Worm (Caenorhabditis elegans): ENCODE data around the gene F54G2.1.

F54G2.1 gene

ce11 chrX:2667779-2668178 lies 3.6 kb upstream of the F54G2.1 start, which contains the start of gene C09B7.2 (continued):
- TF ChIP-seq madf-6 (GFP tag; IDR thresholded peaks at IDR 0.05) = no peak
- no peak for TF ChIP-seq lsy-27 (tag; optimal IDR thresholded peaks at IDR 0.05; ENCODE audit: borderline replicate concordance, insufficient read depth)
- peak; percentile 48 for TF ChIP-seq attf-5 (GFP tag; optimal IDR thresholded peaks at IDR 0.05)
- peak; percentile 70 for TF ChIP-seq ceh-27 (GFP tag; optimal IDR thresholded peaks at IDR 0.05)
- TF ChIP-seq sdz-38 (tag; optimal IDR thresholded peaks at IDR 0.05) = no peak
- no peak for TF ChIP-seq F49E8.2 (tag; optimal IDR thresholded peaks at IDR 0.05; ENCODE audit: insufficient read depth)
- no peak for TF ChIP-seq ztf-28 (GFP tag; IDR thresholded peaks at IDR 0.05)
- no peak for TF ChIP-seq D2030.7 (GFP tag; IDR thresholded peaks at IDR 0.05)
- TF ChIP-seq lir-1 (GFP tag; conservative IDR thresholded peaks at IDR 0.05) = no peak
- TF ChIP-seq lag-1 (GFP tag; IDR thresholded peaks at IDR 0.05) = no peak
- no peak for TF ChIP-seq akir-1 (GFP tag; optimal IDR thresholded peaks at IDR 0.05)
- TF ChIP-seq egl-44 (GFP tag; IDR thresholded peaks at IDR 0.05) = no peak
- no peak for TF ChIP-seq F57A8.1 (GFP tag; optimal IDR thresholded peaks at IDR 0.05)
- TF ChIP-seq repo-1 (tag; optimal IDR thresholded peaks at IDR 0.05) = no peak
- TF ChIP-seq snpc-1.3 (tag; optimal IDR thresholded peaks at IDR 0.05; ENCODE audit: insufficient read depth) = no peak
- no peak for TF ChIP-seq dox-1 (GFP tag; IDR thresholded peaks at IDR 0.05)
- TF ChIP-seq ekl-4 (GFP tag; IDR thresholded peaks at IDR 0.05) = no peak
- TF ChIP-seq lin-40 (tag; optimal IDR thresholded peaks at IDR 0.05) = peak; percentile 79
- peak; percentile 57 for TF ChIP-seq ZK185.1 (tag; optimal IDR thresholded peaks at IDR 0.05; ENCODE audit: poor library complexity, severe bottlenecking)
- TF ChIP-seq nfya-1 (tag; optimal IDR thresholded peaks at IDR 0.05; ENCODE audit: borderline replicate concordance, insufficient read depth) = no peak
- no peak for TF ChIP-seq zfh-2 (GFP tag; conservative IDR thresholded peaks at IDR 0.05)
- TF ChIP-seq tbx-9 (tag; optimal IDR thresholded peaks at IDR 0.05; ENCODE audit: borderline replicate concordance) = no peak
- no peak for TF ChIP-seq nhr-27 (tag; optimal IDR thresholded peaks at IDR 0.05)
- TF ChIP-seq nhr-179 (tag; optimal IDR thresholded peaks at IDR 0.05) = no peak
- TF ChIP-seq him-1 (tag; optimal IDR thresholded peaks at IDR 0.05) = no peak
- TF ChIP-seq ceh-40 (GFP tag; IDR thresholded peaks at IDR 0.05) = no peak
- no peak for TF ChIP-seq B0035.1 (tag; optimal IDR thresholded peaks at IDR 0.05)
- no peak for TF ChIP-seq hmg-20 (GFP tag; IDR thresholded peaks at IDR 0.05)
- no peak for TF ChIP-seq F52B5.7 (tag; optimal IDR thresholded peaks at IDR 0.05)
- no peak for TF ChIP-seq egl-18 (GFP tag; IDR thresholded peaks at IDR 0.05)
- TF ChIP-seq unc-62 (GFP tag; optimal IDR thresholded peaks at IDR 0.05) = no peak
- TF ChIP-seq C17E4.6 (GFP tag; IDR thresholded peaks at IDR 0.05) = no peak
- TF ChIP-seq F57C9.4 (tag; optimal IDR thresholded peaks at IDR 0.05) = no peak
- no peak for TF ChIP-seq xnd-1 (tag; optimal IDR thresholded peaks at IDR 0.05)
- no peak for TF ChIP-seq unc-130 (GFP tag; optimal IDR thresholded peaks at IDR 0.05)
- no peak for TF ChIP-seq rec-8 (tag; optimal IDR thresholded peaks at IDR 0.05)
- no peak for TF ChIP-seq attf-6 (GFP tag; IDR thresholded peaks at IDR 0.05)
- peak; percentile 34 for TF ChIP-seq lin-54 (GFP tag; optimal IDR thresholded peaks at IDR 0.05)
- TF ChIP-seq let-526 (GFP tag; IDR thresholded peaks at IDR 0.05) = no peak
- no peak for TF ChIP-seq snpc-4 (GFP tag; optimal IDR thresholded peaks at IDR 0.05)
- peak in 3 of 4 experiments; percentile 28 to 54 (median 43) for TF ChIP-seq snpc-4 (tag; optimal IDR thresholded peaks at IDR 0.05)
- TF ChIP-seq snpc-3.4 (tag; optimal IDR thresholded peaks at IDR 0.05) = no peak
- TF ChIP-seq F10E7.11 (tag; optimal IDR thresholded peaks at IDR 0.05) = no peak
- no peak for TF ChIP-seq ztf-22 (GFP tag; optimal IDR thresholded peaks at IDR 0.05)
- peak; percentile 50 for TF ChIP-seq K12H6.12 (tag; optimal IDR thresholded peaks at IDR 0.05)
- peak; percentile 67 for TF ChIP-seq nhr-80 (tag; optimal IDR thresholded peaks at IDR 0.05)
- no peak for TF ChIP-seq mes-4 (tag; optimal IDR thresholded peaks at IDR 0.05)
- TF ChIP-seq F23B12.7 (tag; optimal IDR thresholded peaks at IDR 0.05; ENCODE audit: insufficient read depth) = peak; percentile 22
